Fruit fly (Drosophila melanogaster): Measurements from ENCODE around the gene Archease.

Archease gene

dm6 chr3R:21636867-21637481 is 25.8 kb downstream of the Archease start (continued):
- peak; percentile 32 for TF ChIP-seq Fer1 (GFP tag; optimal IDR thresholded peaks at IDR 0.05)
- TF ChIP-seq CG15269 (tag; optimal IDR thresholded peaks at IDR 0.05) = peak; percentile 42
- TF ChIP-seq chm (GFP tag; IDR thresholded peaks at IDR 0.05) = 0 out of 2 replicates have a peak, but pooled peaks have one; percentile 41
- TF ChIP-seq sob (GFP tag; IDR thresholded peaks at IDR 0.05) = 0 out of 2 replicates have a peak, but pooled peaks have one; percentile 28
- TF ChIP-seq CG12104 (GFP tag; optimal IDR thresholded peaks at IDR 0.05) = peak; percentile 16
- peak; percentile 17 for TF ChIP-seq Vsx1 (GFP tag; optimal IDR thresholded peaks at IDR 0.05)
- TF ChIP-seq yki (optimal IDR thresholded peaks at IDR 0.05) = no peak
- no peak for TF ChIP-seq Taf1 (GFP tag; IDR thresholded peaks at IDR 0.05)
- TF ChIP-seq CG14014 (GFP tag; IDR thresholded peaks at IDR 0.05) = peak; percentile 33; the same call in 1 of the 2 replicates
- TF ChIP-seq ci (GFP tag; IDR thresholded peaks at IDR 0.05) = peak; percentile 25; the same call in 1 of the 3 replicates
- peak; percentile 24 for TF ChIP-seq Hmr (GFP tag; optimal IDR thresholded peaks at IDR 0.05)
- TF ChIP-seq kni (GFP tag; optimal IDR thresholded peaks at IDR 0.05) = peak; percentile 94
- peak; percentile 44 for TF ChIP-seq Deaf1 (tag; optimal IDR thresholded peaks at IDR 0.05)
- TF ChIP-seq CG4730 (GFP tag; IDR thresholded peaks at IDR 0.05) = no peak
- peak; percentile 9 for TF ChIP-seq CG11723 (GFP tag; optimal IDR thresholded peaks at IDR 0.05)
- TF ChIP-seq CG14965 (GFP tag; optimal IDR thresholded peaks at IDR 0.05; ENCODE audit: borderline replicate concordance) = no peak
- TF ChIP-seq Fer3 (tag; optimal IDR thresholded peaks at IDR 0.05) = peak; percentile 23
- TF ChIP-seq CG8281 (tag; optimal IDR thresholded peaks at IDR 0.05) = peak; percentile 24
- peak; percentile 6 for TF ChIP-seq CG17359 (tag; optimal IDR thresholded peaks at IDR 0.05)
- TF ChIP-seq cad (GFP tag; optimal IDR thresholded peaks at IDR 0.05) = no peak
- TF ChIP-seq CG6654 (GFP tag; optimal IDR thresholded peaks at IDR 0.05) = no peak
- peak; percentile 26; the same call in 1 of the 2 replicates for TF ChIP-seq E2f2 (GFP tag; IDR thresholded peaks at IDR 0.05)
- peak; percentile 95 for TF ChIP-seq crol (GFP tag; IDR thresholded peaks at IDR 0.05)
- TF ChIP-seq CG9727 (GFP tag; optimal IDR thresholded peaks at IDR 0.05) = peak; percentile 18
- peak; percentile 2 for TF ChIP-seq unpg (GFP tag; optimal IDR thresholded peaks at IDR 0.05)
- TF ChIP-seq wek (GFP tag; optimal IDR thresholded peaks at IDR 0.05) = peak; percentile 2
- peak; percentile 71 for TF ChIP-seq sqz (GFP tag; optimal IDR thresholded peaks at IDR 0.05)
- peak; percentile 27 for TF ChIP-seq Asciz (GFP tag; optimal IDR thresholded peaks at IDR 0.05)
- TF ChIP-seq CG2889 (GFP tag; IDR thresholded peaks at IDR 0.05) = no peak
- no peak for TF ChIP-seq CG11504 (tag; optimal IDR thresholded peaks at IDR 0.05)
- peak; percentile 42 for TF ChIP-seq CG12769 (tag; optimal IDR thresholded peaks at IDR 0.05)
- TF ChIP-seq zfh2 (GFP tag; optimal IDR thresholded peaks at IDR 0.05) = no peak
- TF ChIP-seq Gsc (GFP tag; IDR thresholded peaks at IDR 0.05) = no peak
- no peak for TF ChIP-seq CG14441 (GFP tag; IDR thresholded peaks at IDR 0.05)
- peak; percentile 19 for TF ChIP-seq slou (GFP tag; optimal IDR thresholded peaks at IDR 0.05)
- peak; percentile 56 for TF ChIP-seq CTCF (GFP tag; optimal IDR thresholded peaks at IDR 0.05)
- no peak for TF ChIP-seq Tbp (GFP tag; optimal IDR thresholded peaks at IDR 0.05)
- peak; percentile 91; the same call in 3 of the 4 replicates for TF ChIP-seq chinmo (GFP tag; IDR thresholded peaks at IDR 0.05; ENCODE audit: partially characterized antibody)
- TF ChIP-seq Bdp1 (GFP tag; optimal IDR thresholded peaks at IDR 0.05) = no peak
- peak; percentile 85 for TF ChIP-seq sens (GFP tag)
- TF ChIP-seq Trl (optimal IDR thresholded peaks at IDR 0.05) = peak; percentile 40 to 46
- TF ChIP-seq Trl (GFP tag; optimal IDR thresholded peaks at IDR 0.05) = no peak
- no peak for TF ChIP-seq CG5245 (GFP tag; optimal IDR thresholded peaks at IDR 0.05)
- TF ChIP-seq sd (tag; optimal IDR thresholded peaks at IDR 0.05) = peak; percentile 69
- TF ChIP-seq CG2199 (GFP tag; IDR thresholded peaks at IDR 0.05) = peak; percentile 81; the same call in 1 of the 3 replicates
- peak; percentile 24 for TF ChIP-seq CG17385 (GFP tag; optimal IDR thresholded peaks at IDR 0.05)
- peak; percentile 24 for TF ChIP-seq CG2678 (tag; optimal IDR thresholded peaks at IDR 0.05)
- TF ChIP-seq cwo (GFP tag; optimal IDR thresholded peaks at IDR 0.05) = peak; percentile 20
- peak; percentile 36 for TF ChIP-seq PHDP (tag; optimal IDR thresholded peaks at IDR 0.05)
- peak in 1 of 3 experiments; percentile 53 for TF ChIP-seq Stat92E (GFP tag; optimal IDR thresholded peaks at IDR 0.05)
